Worm (Caenorhabditis elegans) whole organism, mixed stage, embryonic: ENCODE measurements around the gene Y67D8A.2.

Experiments
- elt-1 ChIP-seq: sonication (generic microtip); optimal IDR thresholded peaks from 2 replicates; lab custom pipeline; 2017; ENCODE audit warnings: missing genetic modification characterization, mild to moderate bottlenecking, missing compliant biosample characterization, antibody characterized with exemption, moderate library complexity, borderline replicate concordance; ENCODE audit not compliant: insufficient read depth
- nhr-237 ChIP-seq: fragments of 150-350 bp; optimal IDR thresholded peaks from 2 replicates; lab custom pipeline; 2014; ENCODE audit warnings: missing biosample characterization, missing genetic modification characterization
- snpc-4 ChIP-seq: fragments of 150-350 bp; optimal IDR thresholded peaks from 2 replicates; lab custom pipeline; 2014; ENCODE audit warnings: missing biosample characterization, missing genetic modification characterization
- tbx-8 ChIP-seq: fragments of 200-800 bp; sonication (Bioruptor generic); optimal IDR thresholded peaks from 2 replicates; lab custom pipeline; 2018; ENCODE audit warnings: mild to moderate bottlenecking, missing genetic modification characterization, moderate library complexity, missing compliant biosample characterization

DNA sequence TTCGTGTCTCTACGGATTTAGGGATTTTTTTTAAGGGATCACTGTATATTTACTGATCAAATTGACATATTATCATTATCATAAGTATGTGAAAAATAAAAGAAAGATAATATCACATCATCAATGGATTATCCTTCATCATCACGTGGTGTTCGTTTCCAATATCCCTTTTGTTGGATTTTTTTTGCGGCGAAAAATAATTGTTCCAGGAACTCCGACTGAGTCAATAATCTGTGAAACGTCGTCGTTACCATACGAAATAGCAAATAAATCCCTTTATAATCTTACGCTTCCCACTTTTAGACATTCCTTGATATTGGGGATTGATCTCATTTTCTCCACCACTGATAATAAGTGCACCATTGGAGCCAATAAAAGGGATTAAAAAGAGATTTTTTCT, 27.8 kb downstream of the Y67D8A.2 start:
- no peak for TF ChIP-seq elt-1 (tag; lab: Kevin White, UChicago)
- no peak for TF ChIP-seq nhr-237
- TF ChIP-seq snpc-4 = no peak
- no peak for TF ChIP-seq tbx-8 (GFP tag; lab: Kevin White, UChicago)
